Worm (Caenorhabditis elegans) whole organism, late embryonic: ENCODE measurements around the gene met-2.
A peak's percentile ranks its signal among the peaks of the same experiment; 100 is the strongest.
"Not testable (repeated sequence)": the region's sequence is repeated elsewhere in the genome, so short reads cannot be mapped to it uniquely, and the experiment has no call there.

Source experiments
- F13H6.1 ChIP-seq: sonication (generic microtip); optimal IDR thresholded peaks from 2 replicates; lab custom pipeline; 2016; ENCODE audit warnings: missing genetic modification characterization, missing compliant biosample characterization
- K02D7.2 ChIP-seq: sonication (generic microtip); optimal IDR thresholded peaks from 2 replicates; lab custom pipeline; 2017; ENCODE audit warnings: mild to moderate bottlenecking, missing genetic modification characterization, missing compliant biosample characterization
- K09A11.1 ChIP-seq: sonication (generic microtip); optimal IDR thresholded peaks from 2 replicates; lab custom pipeline; 2017; ENCODE audit warnings: antibody characterized with exemption, mild to moderate bottlenecking, missing genetic modification characterization, missing compliant biosample characterization; ENCODE audit not compliant: insufficient read depth
- ahr-1 ChIP-seq: sonication (generic microtip); optimal IDR thresholded peaks from 2 replicates; lab custom pipeline; 2016; ENCODE audit warnings: missing genetic modification characterization, missing compliant biosample characterization
- ama-1 ChIP-seq: fragments of 150-350 bp; optimal IDR thresholded peaks from 2 replicates; lab custom pipeline; 2014
- ceh-22 ChIP-seq: sonication (generic microtip); optimal IDR thresholded peaks from 2 replicates; lab custom pipeline; 2017; ENCODE audit warnings: missing biosample characterization, missing genetic modification characterization
- ceh-24 ChIP-seq: sonication (generic microtip); optimal IDR thresholded peaks from 2 replicates; lab custom pipeline; 2016; ENCODE audit warnings: mild to moderate bottlenecking, missing genetic modification characterization, missing compliant biosample characterization
- ceh-31 ChIP-seq: sonication (generic microtip); optimal IDR thresholded peaks from 2 replicates; lab custom pipeline; 2016; ENCODE audit warnings: missing genetic modification characterization, missing compliant biosample characterization
- ceh-45 ChIP-seq: fragments of 200-800 bp; sonication (Bioruptor generic); IDR thresholded peaks from 2 replicates; pipeline ENCODE4 v1.3.6; 2022; ENCODE audit warnings: missing genetic modification reagents, missing genetic modification characterization, missing compliant biosample characterization
- ceh-48 ChIP-seq: sonication (generic microtip); optimal IDR thresholded peaks from 2 replicates; lab custom pipeline; 2016; ENCODE audit warnings: missing genetic modification characterization, inconsistent platforms, missing compliant biosample characterization
- ceh-6 ChIP-seq: fragments of 200-800 bp; sonication (Bioruptor generic); optimal IDR thresholded peaks from 2 replicates; lab custom pipeline; 2018; ENCODE audit warnings: mild to moderate bottlenecking, missing genetic modification characterization, missing compliant biosample characterization
- ceh-9 ChIP-seq: sonication (generic microtip); optimal IDR thresholded peaks from 2 replicates; lab custom pipeline; 2016; ENCODE audit warnings: mild to moderate bottlenecking, missing genetic modification characterization, inconsistent platforms, missing compliant biosample characterization
- che-1 ChIP-seq: sonication (generic microtip); optimal IDR thresholded peaks from 2 replicates; lab custom pipeline; 2016; ENCODE audit warnings: mild to moderate bottlenecking, missing genetic modification characterization, missing compliant biosample characterization
- elt-4 ChIP-seq: sonication (generic microtip); optimal IDR thresholded peaks from 2 replicates; lab custom pipeline; 2016; ENCODE audit warnings: missing genetic modification characterization, missing compliant biosample characterization
- ets-4 ChIP-seq: sonication (generic microtip); optimal IDR thresholded peaks from 2 replicates; lab custom pipeline; 2016; ENCODE audit warnings: missing genetic modification characterization, missing compliant biosample characterization
- eyg-1 ChIP-seq: sonication (generic microtip); optimal IDR thresholded peaks from 2 replicates; lab custom pipeline; 2016; ENCODE audit warnings: missing genotype, missing genetic modification characterization, missing compliant biosample characterization
- fax-1 ChIP-seq: sonication (generic microtip); optimal IDR thresholded peaks from 2 replicates; lab custom pipeline; 2016; ENCODE audit warnings: missing genotype, missing genetic modification characterization, missing compliant biosample characterization
- fkh-10 ChIP-seq: fragments of 150-350 bp; optimal IDR thresholded peaks from 2 replicates; lab custom pipeline; 2014; ENCODE audit warnings: missing biosample characterization, missing genetic modification reagents, missing genetic modification characterization
- gmeb-2 ChIP-seq: sonication (generic microtip); optimal IDR thresholded peaks from 2 replicates; lab custom pipeline; 2016; ENCODE audit warnings: missing genetic modification characterization, inconsistent platforms, missing compliant biosample characterization
- hlh-15 ChIP-seq: sonication (generic microtip); optimal IDR thresholded peaks from 2 replicates; lab custom pipeline; 2016; ENCODE audit warnings: missing genetic modification characterization, missing compliant biosample characterization
- hlh-30 ChIP-seq: sonication (generic microtip); optimal IDR thresholded peaks from 2 replicates; lab custom pipeline; 2017; ENCODE audit warnings: antibody characterized with exemption, missing genetic modification characterization, missing compliant biosample characterization; ENCODE audit not compliant: insufficient read depth
- hlh-6 ChIP-seq: sonication (generic microtip); optimal IDR thresholded peaks from 2 replicates; lab custom pipeline; 2016; ENCODE audit warnings: missing genotype, missing genetic modification characterization, missing compliant biosample characterization
- hlh-8 ChIP-seq: sonication (generic microtip); optimal IDR thresholded peaks from 2 replicates; lab custom pipeline; 2016; ENCODE audit warnings: missing genotype, missing genetic modification characterization, missing compliant biosample characterization
- lim-6 ChIP-seq: sonication (generic microtip); optimal IDR thresholded peaks from 2 replicates; lab custom pipeline; 2016; ENCODE audit warnings: missing genetic modification characterization, missing compliant biosample characterization
- lin-11 ChIP-seq: fragments of 200-800 bp; sonication (Bioruptor generic); optimal IDR thresholded peaks from 2 replicates; lab custom pipeline; 2018; ENCODE audit warnings: mild to moderate bottlenecking, missing genetic modification characterization, missing compliant biosample characterization
- mec-3 ChIP-seq: sonication (generic microtip); optimal IDR thresholded peaks from 2 replicates; lab custom pipeline; 2016; ENCODE audit warnings: borderline replicate concordance, missing genetic modification characterization, missing compliant biosample characterization
- nfya-1 ChIP-seq: sonication (generic microtip); optimal IDR thresholded peaks from 2 replicates; lab custom pipeline; 2017; ENCODE audit warnings: missing genetic modification characterization, mild to moderate bottlenecking, missing compliant biosample characterization, antibody characterized with exemption, moderate library complexity
- nhr-11 ChIP-seq: fragments of 150-350 bp; optimal IDR thresholded peaks from 2 replicates; lab custom pipeline; 2014; ENCODE audit warnings: missing biosample characterization, missing genetic modification characterization
- nhr-232 ChIP-seq: sonication (generic microtip); optimal IDR thresholded peaks from 2 replicates; lab custom pipeline; 2016; ENCODE audit warnings: missing genetic modification characterization, missing compliant biosample characterization
- npax-4 ChIP-seq: sonication (generic microtip); optimal IDR thresholded peaks from 2 replicates; lab custom pipeline; 2016; ENCODE audit warnings: missing genetic modification characterization, missing compliant biosample characterization
- pat-9 ChIP-seq: fragments of 200-800 bp; sonication (Bioruptor generic); optimal IDR thresholded peaks from 2 replicates; lab custom pipeline; 2018; ENCODE audit warnings: mild to moderate bottlenecking, missing genetic modification characterization, moderate library complexity, missing compliant biosample characterization
- pax-1 ChIP-seq: fragments of 150-350 bp; optimal IDR thresholded peaks from 2 replicates; lab custom pipeline; 2014; ENCODE audit warnings: missing biosample characterization, missing genetic modification characterization
- pros-1 ChIP-seq: fragments of 150-350 bp; optimal IDR thresholded peaks from 2 replicates; lab custom pipeline; 2014; ENCODE audit warnings: missing biosample characterization, missing genetic modification reagents, missing genetic modification characterization
- ref-2 ChIP-seq: sonication (generic microtip); optimal IDR thresholded peaks from 2 replicates; lab custom pipeline; 2016; ENCODE audit warnings: missing genetic modification characterization, missing compliant biosample characterization
- rnt-1 ChIP-seq: sonication (generic microtip); optimal IDR thresholded peaks from 2 replicates; lab custom pipeline; 2016; ENCODE audit warnings: missing genetic modification characterization, missing compliant biosample characterization
- sdc-2 ChIP-seq: sonication (generic microtip); optimal IDR thresholded peaks from 2 replicates; lab custom pipeline; 2016; ENCODE audit warnings: missing genotype, missing genetic modification characterization, missing compliant biosample characterization
- sox-2 ChIP-seq: fragments of 200-800 bp; sonication (Bioruptor generic); IDR thresholded peaks from 2 replicates; pipeline ENCODE4 v1.3.6; 2022; ENCODE audit warnings: missing genetic modification reagents, missing genetic modification characterization, missing compliant biosample characterization
- syd-9 ChIP-seq: sonication (generic microtip); optimal IDR thresholded peaks from 2 replicates; lab custom pipeline; 2016; ENCODE audit warnings: mild to moderate bottlenecking, missing genetic modification characterization, moderate library complexity, missing compliant biosample characterization
- tbx-2 ChIP-seq: sonication (generic microtip); optimal IDR thresholded peaks from 2 replicates; lab custom pipeline; 2016; ENCODE audit warnings: missing genetic modification characterization, missing compliant biosample characterization
- tbx-7 ChIP-seq: sonication (generic microtip); optimal IDR thresholded peaks from 2 replicates; lab custom pipeline; 2016; ENCODE audit warnings: missing genotype, missing genetic modification characterization, missing compliant biosample characterization
- ttx-3 ChIP-seq: sonication (generic microtip); optimal IDR thresholded peaks from 2 replicates; lab custom pipeline; 2016; ENCODE audit warnings: missing genetic modification reagents, missing genetic modification characterization, missing compliant biosample characterization
- unc-42 ChIP-seq: sonication (generic microtip); optimal IDR thresholded peaks from 2 replicates; lab custom pipeline; 2016; ENCODE audit warnings: missing genotype, missing genetic modification characterization, missing compliant biosample characterization
- unc-55 ChIP-seq: sonication (generic microtip); optimal IDR thresholded peaks from 2 replicates; lab custom pipeline; 2017; ENCODE audit warnings: missing biosample characterization, missing genetic modification reagents, missing genetic modification characterization
- unc-86 ChIP-seq: sonication (generic microtip); optimal IDR thresholded peaks from 2 replicates; lab custom pipeline; 2016; ENCODE audit warnings: missing genetic modification characterization, missing compliant biosample characterization
- zip-5 ChIP-seq: sonication (generic microtip); optimal IDR thresholded peaks from 2 replicates; lab custom pipeline; 2016; ENCODE audit warnings: missing genetic modification characterization, missing compliant biosample characterization

The met-2 gene

DNA sequence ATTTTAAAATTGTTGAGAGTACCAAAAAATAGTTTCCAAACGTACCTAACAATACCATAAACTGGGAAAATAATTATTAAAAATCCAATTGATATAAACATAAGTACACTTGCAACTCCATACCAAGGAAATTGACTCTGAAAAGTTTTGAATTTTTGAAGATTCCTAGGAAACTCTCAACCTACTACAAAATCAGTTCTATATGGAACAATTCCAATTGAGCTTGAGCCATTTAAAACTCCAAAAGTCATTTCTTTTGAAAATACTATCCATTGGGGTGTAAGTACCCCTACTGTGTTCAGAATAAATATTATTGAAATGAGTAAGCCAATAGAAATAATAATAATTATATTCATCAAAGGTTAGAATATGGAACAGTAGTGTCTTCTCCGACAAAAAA is 35.7 kb upstream of the met-2 start, which contains the start of gene clc-28:
clc-28 (minus strand) TSS at position 101 of the 400 bp plus-strand sequence.
- TF ChIP-seq tbx-7, ceh-45, mec-3: not testable (repeated sequence)

DNA sequence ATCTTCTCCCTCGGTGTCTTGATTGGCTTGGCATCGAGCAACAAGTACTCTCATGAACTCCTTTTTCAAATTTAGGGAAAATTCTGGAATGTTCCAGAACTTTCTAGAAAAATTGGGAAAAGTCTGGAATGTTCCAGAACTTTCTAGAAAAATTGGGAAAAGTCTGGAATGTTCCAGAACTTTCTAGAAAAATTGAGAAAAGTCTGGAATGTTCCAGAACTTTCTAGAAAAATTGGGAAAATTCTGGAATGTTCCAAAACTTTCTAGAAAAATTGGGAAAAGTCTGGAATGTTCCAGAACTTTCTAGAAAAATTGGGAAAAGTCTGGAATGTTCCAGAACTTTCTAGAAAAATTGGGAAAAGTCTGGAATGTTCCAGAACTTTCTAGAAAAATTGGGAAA is 30.8 kb upstream of the met-2 start, which contains the start of gene ZC262.7:
ZC262.7 (minus strand) TSS at position 54 of the 400 bp plus-strand sequence.
- TF ChIP-seq hlh-30 (tag; lab: Kevin White, UChicago); ceh-6 (GFP tag; lab: Kevin White, UChicago); hlh-15: not testable (repeated sequence)

DNA sequence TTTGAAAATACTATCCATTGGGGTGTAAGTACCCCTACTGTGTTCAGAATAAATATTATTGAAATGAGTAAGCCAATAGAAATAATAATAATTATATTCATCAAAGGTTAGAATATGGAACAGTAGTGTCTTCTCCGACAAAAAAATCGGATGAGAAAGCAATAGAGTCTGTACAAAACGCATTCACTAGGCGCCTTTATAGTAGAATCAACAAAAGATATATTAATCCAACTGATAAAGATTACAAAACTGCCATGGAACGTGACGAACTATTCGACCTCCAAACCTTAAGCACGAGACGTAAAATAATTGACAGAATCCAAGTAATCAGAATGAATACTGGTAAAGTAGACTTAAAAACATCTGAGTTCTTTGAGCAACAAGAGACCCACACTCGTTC is 27.3 kb upstream of the met-2 start, which contains the start of gene clc-29:
clc-29 (minus strand) TSS at position 101 of the 400 bp plus-strand sequence.
- not testable (repeated sequence) for TF ChIP-seq hlh-8, ttx-3, ahr-1 (tag; lab: Kevin White, UChicago)

DNA sequence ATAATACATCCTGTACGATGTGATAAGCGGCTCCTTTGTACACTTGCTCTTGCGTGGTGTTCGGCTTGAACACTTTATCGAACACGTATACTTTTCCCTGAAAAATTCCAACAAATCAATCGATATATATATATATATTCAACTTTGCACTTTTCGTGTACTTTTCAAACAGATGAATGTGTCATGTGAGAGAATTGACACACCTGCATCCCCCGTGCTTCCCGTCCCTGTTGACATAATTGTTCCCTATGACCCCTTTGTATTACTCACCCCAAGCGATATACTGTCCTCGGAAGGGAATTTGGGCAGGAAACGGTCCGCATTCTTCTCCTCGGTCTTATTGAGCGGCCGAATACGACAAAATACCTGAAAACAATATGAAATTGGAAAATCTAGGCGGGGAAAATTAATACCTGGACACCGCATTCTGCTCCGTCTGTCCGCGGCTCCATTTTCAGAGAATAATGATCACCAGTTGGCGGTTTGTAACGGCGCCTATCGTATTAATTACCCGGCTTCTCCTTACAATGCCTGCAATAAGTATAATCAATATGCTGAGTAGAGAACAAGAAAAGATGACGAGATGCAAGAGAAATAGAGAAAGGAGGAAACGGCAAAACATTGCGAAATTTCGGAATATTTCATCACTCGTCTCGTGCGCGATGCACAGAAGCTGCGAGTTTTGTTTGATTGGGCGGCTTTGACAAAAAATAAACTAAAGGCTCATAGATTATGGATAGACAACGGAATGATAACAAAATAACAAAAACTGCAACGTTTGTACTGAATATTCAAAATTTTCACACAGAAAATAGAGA is 20.2 kb upstream of the met-2 start, which contains the start of gene unc-116:
unc-116 (minus strand) TSS at position 531 of the 818 bp plus-strand sequence.
- no peak for TF ChIP-seq ahr-1 (tag; lab: Kevin White, UChicago)
- no peak for TF ChIP-seq pat-9
- no peak for TF ChIP-seq hlh-15
- no peak for TF ChIP-seq npax-4
- TF ChIP-seq che-1 = no peak
- no peak for TF ChIP-seq lim-6 (tag; lab: Kevin White, UChicago)
- peak; percentile 47 for TF ChIP-seq ama-1 (lab: Kevin White, UChicago)
- TF ChIP-seq nhr-11 (tag; lab: Kevin White, UChicago) = no peak
- peak; percentile 20 for TF ChIP-seq nfya-1 (tag; lab: Kevin White, UChicago)
- no peak for TF ChIP-seq ceh-24 (tag; lab: Kevin White, UChicago)
- no peak for TF ChIP-seq K09A11.1 (tag; lab: Kevin White, UChicago)
- TF ChIP-seq ceh-9 (tag; lab: Kevin White, UChicago) = no peak
- TF ChIP-seq pros-1 (tag; lab: Kevin White, UChicago) = no peak
- TF ChIP-seq gmeb-2 (tag; lab: Kevin White, UChicago) = no peak
- TF ChIP-seq syd-9 = no peak
- no peak for TF ChIP-seq tbx-2 (tag; lab: Kevin White, UChicago)
- no peak for TF ChIP-seq unc-86 (tag; lab: Kevin White, UChicago)
- peak; percentile 11; the same call in 1 of the 2 replicates for TF ChIP-seq sox-2 (GFP tag; lab: Robert Waterston, UW)
- no peak for TF ChIP-seq F13H6.1 (tag; lab: Kevin White, UChicago)
- TF ChIP-seq pax-1 (tag; lab: Kevin White, UChicago) = no peak
- no peak for TF ChIP-seq nhr-232
- no peak for TF ChIP-seq ceh-6 (GFP tag; lab: Kevin White, UChicago)
- TF ChIP-seq ref-2 (tag; lab: Kevin White, UChicago) = no peak
- TF ChIP-seq ceh-31 (tag; lab: Kevin White, UChicago) = peak; percentile 5
- no peak for TF ChIP-seq eyg-1 (tag; lab: Kevin White, UChicago)
- TF ChIP-seq fkh-10 (GFP tag; lab: Kevin White, UChicago) = no peak
- peak; percentile 44 for TF ChIP-seq ceh-48
- no peak for TF ChIP-seq K02D7.2 (tag; lab: Kevin White, UChicago)
- no peak for TF ChIP-seq lin-11 (tag; lab: Kevin White, UChicago)
- TF ChIP-seq zip-5 (tag; lab: Kevin White, UChicago) = no peak
- TF ChIP-seq tbx-7 = no peak
- TF ChIP-seq unc-55 (GFP tag; lab: Kevin White, UChicago) = peak; percentile 59
- peak; percentile 86 for TF ChIP-seq hlh-30 (tag; lab: Kevin White, UChicago)
- no peak for TF ChIP-seq fax-1
- no peak for TF ChIP-seq ceh-45
- peak; percentile 3 for TF ChIP-seq unc-42 (tag; lab: Kevin White, UChicago)
- TF ChIP-seq elt-4 (tag; lab: Kevin White, UChicago) = no peak
- TF ChIP-seq ceh-22 (tag; lab: Kevin White, UChicago) = no peak
- TF ChIP-seq sdc-2 (tag; lab: Kevin White, UChicago) = no peak
- no peak for TF ChIP-seq ets-4 (tag; lab: Kevin White, UChicago)
- TF ChIP-seq rnt-1 = no peak
- TF ChIP-seq hlh-6 (tag; lab: Kevin White, UChicago) = no peak
